Fruit fly (Drosophila melanogaster): ENCODE results near the gene RpL15.

- TF ChIP-seq psq (optimal IDR thresholded peaks at IDR 0.05) (no peak), usp (GFP tag; optimal IDR thresholded peaks at IDR 0.05) (no peak), EcR (GFP tag; optimal IDR thresholded peaks at IDR 0.05) (no peak), CG8478 (optimal IDR thresholded peaks at IDR 0.05) (no peak), pan (optimal IDR thresholded peaks at IDR 0.05) (no peak), Dll (optimal IDR thresholded peaks at IDR 0.05) (no peak)
Measured at dm6 chr3L:27264319-27264909, 2.6 kb upstream of the RpL15 start.

Measured in whole organism.